Worm (Caenorhabditis elegans): ENCODE data around the gene srm-5.

DNA sequence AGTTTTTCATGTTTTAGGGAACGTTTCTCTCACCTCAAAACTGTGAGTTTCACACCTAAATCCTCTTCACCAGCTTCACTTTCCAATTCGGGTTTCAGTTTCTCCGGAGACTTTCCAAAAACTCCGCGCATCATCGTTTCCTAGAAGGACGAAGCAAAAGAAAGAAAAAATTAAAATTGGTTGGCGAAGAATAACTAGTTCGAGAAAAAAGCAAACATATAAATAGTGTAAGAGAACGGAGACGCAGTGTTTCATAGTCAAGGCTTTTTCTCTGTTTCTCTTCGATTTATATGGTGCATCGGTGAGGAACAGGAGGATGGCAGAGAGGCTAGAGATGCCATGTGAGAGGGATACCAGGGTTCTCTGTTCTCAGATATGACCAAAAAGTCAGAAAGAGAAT is 12.3 kb upstream of the srm-5 start, which contains the start of gene F47B8.3:
- TF ChIP-seq nhr-77 (tag; optimal IDR thresholded peaks at IDR 0.05) (no peak), pha-4 (tag; optimal IDR thresholded peaks at IDR 0.05) (peak; percentile 63), elt-3 (tag; optimal IDR thresholded peaks at IDR 0.05) (no peak), nhr-76 (tag; optimal IDR thresholded peaks at IDR 0.05) (no peak), lin-15B (tag; optimal IDR thresholded peaks at IDR 0.05) (peak; percentile 15), lin-39 (tag; optimal IDR thresholded peaks at IDR 0.05) (no peak), zag-1 (tag; optimal IDR thresholded peaks at IDR 0.05) (no peak), fkh-2 (tag; optimal IDR thresholded peaks at IDR 0.05) (no peak), aly-2 (tag; optimal IDR thresholded peaks at IDR 0.05) (no peak), nhr-237 (tag; optimal IDR thresholded peaks at IDR 0.05) (no peak), unc-62 (GFP tag; optimal IDR thresholded peaks at IDR 0.05) (no peak), sea-2 (GFP tag; optimal IDR thresholded peaks at IDR 0.05) (no peak)
